Worm (Caenorhabditis elegans) whole organism, late embryonic: ENCODE measurements around the gene srxa-5.

Experiments used
- ceh-24 ChIP-seq: sonication (generic microtip); optimal IDR thresholded peaks from 2 replicates; lab custom pipeline; 2016; ENCODE audit warnings: mild to moderate bottlenecking, missing genetic modification characterization, missing compliant biosample characterization
- ceh-30 ChIP-seq: fragments of 150-350 bp; optimal IDR thresholded peaks from 2 replicates; lab custom pipeline; 2014; ENCODE audit warnings: missing biosample characterization, missing genetic modification characterization
- ceh-48 ChIP-seq: sonication (generic microtip); optimal IDR thresholded peaks from 2 replicates; lab custom pipeline; 2016; ENCODE audit warnings: missing genetic modification characterization, inconsistent platforms, missing compliant biosample characterization
- fkh-10 ChIP-seq: fragments of 150-350 bp; optimal IDR thresholded peaks from 2 replicates; lab custom pipeline; 2014; ENCODE audit warnings: missing biosample characterization, missing genetic modification reagents, missing genetic modification characterization
- pag-3 ChIP-seq: sonication (generic microtip); optimal IDR thresholded peaks from 2 replicates; lab custom pipeline; 2016; ENCODE audit warnings: missing compliant biosample characterization, missing genetic modification characterization, borderline replicate concordance
- pha-4 ChIP-seq: fragments of 150-350 bp; optimal IDR thresholded peaks from 2 replicates; lab custom pipeline; 2018; ENCODE audit warnings: missing biosample characterization, missing genetic modification reagents, missing genetic modification characterization
- pqm-1 ChIP-seq: sonication (generic microtip); optimal IDR thresholded peaks from 2 replicates; lab custom pipeline; 2016; ENCODE audit warnings: missing genetic modification characterization, missing compliant biosample characterization
- sox-4 ChIP-seq: sonication (generic microtip); optimal IDR thresholded peaks from 2 replicates; lab custom pipeline; 2017; ENCODE audit warnings: mild to moderate bottlenecking, missing genetic modification characterization, inconsistent platforms, missing compliant biosample characterization

ce11 chrIII:6531099-6531498, 1.6 kb upstream of the srxa-5 start, which contains the start of gene C09E7.11:
- TF ChIP-seq ceh-30 (tag; lab: Kevin White, UChicago) = no peak
- no peak for TF ChIP-seq pag-3 (tag; lab: Kevin White, UChicago)
- TF ChIP-seq fkh-10 (GFP tag; lab: Kevin White, UChicago) = no peak
- no peak for TF ChIP-seq ceh-48
- TF ChIP-seq sox-4 (tag; lab: Kevin White, UChicago) = no peak
- no peak for TF ChIP-seq pha-4
- TF ChIP-seq ceh-24 (tag; lab: Kevin White, UChicago) = no peak
- TF ChIP-seq pqm-1 (tag; lab: Kevin White, UChicago) = no peak
